Worm (Caenorhabditis elegans): Measurements from ENCODE around the gene C36B7.4.

C36B7.4 gene

ce11 chrX:7068400-7068799 lies 17.4 kb downstream of the C36B7.4 start, which contains the start of gene pdi-6:
pdi-6 (minus strand) TSS chrX:7068563.
- TF ChIP-seq unc-62 (GFP tag; optimal IDR thresholded peaks at IDR 0.05) = no peak

DNA sequence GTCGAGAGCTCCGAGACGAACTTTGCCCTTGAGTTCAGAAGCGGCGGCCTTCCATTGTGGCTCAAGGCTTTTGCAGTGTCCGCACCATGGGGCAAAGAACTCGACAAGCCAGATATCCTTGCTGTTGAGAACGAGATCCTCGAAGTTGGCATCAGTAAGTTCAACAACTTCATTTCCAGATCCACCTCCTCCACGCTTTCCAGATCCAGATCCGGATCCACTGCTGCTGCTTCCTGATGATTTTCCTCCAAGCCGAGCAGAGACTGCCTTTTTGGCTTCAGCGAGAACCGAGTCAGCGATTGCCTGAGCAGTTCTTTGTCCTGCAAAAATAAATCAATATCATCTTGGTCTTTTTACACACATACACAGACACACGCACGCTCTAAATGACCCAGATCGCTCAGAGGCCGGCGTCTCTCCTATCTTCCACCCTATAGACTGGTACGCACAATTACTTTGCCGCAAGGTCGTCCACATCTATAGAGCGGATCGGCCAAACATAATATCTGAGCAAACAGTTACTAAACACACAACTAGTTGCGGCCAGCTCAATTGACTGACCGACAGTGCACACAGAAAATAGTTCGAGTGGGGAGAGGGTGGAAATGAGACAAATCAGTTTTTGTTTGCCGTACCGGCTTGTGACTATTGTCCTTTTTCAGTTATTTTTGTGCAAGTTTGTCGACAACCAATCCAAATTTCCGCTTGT lies 18.4 kb downstream of the C36B7.4 start:
- TF ChIP-seq unc-62 (GFP tag; optimal IDR thresholded peaks at IDR 0.05) = no peak

DNA sequence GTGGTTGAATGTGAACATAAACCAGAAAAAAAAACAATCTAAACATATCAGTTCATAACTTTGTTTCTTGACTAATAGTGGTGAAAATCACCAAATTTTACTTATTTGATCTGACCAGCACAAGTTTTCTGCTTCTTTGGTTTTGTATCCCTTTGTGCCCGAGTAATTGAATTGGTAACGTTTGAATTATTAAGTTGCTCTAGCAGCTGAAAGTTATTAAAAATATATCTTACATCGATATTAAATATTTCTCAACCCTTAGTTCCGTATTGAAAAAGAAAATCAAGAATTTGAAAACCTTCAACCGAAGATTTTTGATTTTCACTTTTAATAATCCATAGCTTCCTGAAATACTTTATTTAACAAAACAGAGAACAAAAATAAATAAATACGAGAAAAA lies 19.8 kb downstream of the C36B7.4 start:
- no peak for TF ChIP-seq unc-62 (GFP tag; optimal IDR thresholded peaks at IDR 0.05)

DNA sequence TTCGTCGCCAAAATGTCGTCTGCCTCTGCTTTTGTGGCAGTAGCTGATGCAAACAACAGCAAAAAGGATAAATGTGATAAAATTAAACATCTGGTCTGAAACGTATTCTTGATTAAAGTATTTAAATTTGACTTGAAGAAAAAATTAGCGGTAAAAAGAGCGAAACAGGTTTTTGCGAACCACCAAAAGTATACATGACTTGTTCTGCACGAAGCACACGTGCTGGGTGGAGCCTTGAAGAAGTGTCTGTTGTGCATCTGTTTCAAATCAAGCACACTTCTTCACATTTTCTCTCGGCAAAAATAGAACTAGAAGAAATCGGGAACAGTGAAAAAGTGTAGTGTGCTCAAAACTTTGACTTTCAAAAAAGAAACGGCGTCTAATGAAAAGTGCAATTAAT lies 22.6 kb downstream of the C36B7.4 start, which contains the start of gene B0403.3:
Gene B0403.3, minus strand, starts transcription at position 101 of the 400 bp plus-strand sequence.
- TF ChIP-seq unc-62 (GFP tag; optimal IDR thresholded peaks at IDR 0.05) = no peak

DNA sequence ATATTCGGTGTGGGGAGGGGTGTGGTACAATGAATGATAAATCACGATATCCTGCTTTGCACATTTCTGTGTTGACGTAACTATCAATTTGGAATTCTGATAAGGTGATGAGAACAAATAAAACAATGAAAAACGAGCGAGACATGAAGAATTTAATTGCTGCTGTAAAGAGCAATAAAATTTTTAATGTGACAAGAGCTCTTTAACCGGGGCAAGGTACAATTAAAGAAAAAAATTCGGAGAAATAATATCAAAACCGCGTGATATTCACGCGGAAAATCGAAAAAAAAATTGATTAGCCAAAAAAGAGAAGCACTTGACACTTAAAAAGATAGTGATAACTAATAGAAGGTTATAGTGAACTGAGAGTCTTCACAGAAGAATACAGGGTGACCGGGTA lies 24.5 kb downstream of the C36B7.4 start:
- no peak for TF ChIP-seq unc-62 (GFP tag; optimal IDR thresholded peaks at IDR 0.05)

- no peak for TF ChIP-seq unc-62 (GFP tag; optimal IDR thresholded peaks at IDR 0.05)
Measured at ce11 chrX:7057357-7057756, 28.5 kb downstream of the C36B7.4 start, which contains the start of gene B0403.5. B0403.5 (plus strand) TSS chrX:7057724.

DNA sequence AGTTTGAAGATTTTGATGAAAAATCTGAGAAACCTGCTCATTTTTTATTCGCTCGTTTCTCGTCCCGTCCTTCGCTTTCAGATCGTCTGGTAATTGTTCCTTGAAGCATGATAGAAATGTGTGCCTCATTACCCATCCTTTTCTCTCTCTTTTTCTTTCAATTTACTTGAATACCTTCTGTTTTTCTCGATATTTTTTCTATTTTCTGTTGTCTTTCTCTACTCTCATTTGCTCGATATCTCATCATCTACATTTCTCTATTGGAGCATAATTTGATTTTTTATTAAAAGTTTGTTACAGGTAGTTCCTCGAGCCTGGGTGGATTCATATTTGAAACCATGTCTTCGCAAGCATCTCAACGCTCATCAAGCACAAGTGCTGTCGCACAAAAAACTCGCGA lies 35.5 kb downstream of the C36B7.4 start, which contains the start of gene ubc-17:
Gene ubc-17, plus strand, starts transcription at position 301 of the 400 bp plus-strand sequence.
- no peak for TF ChIP-seq unc-62 (GFP tag; optimal IDR thresholded peaks at IDR 0.05)

ce11 chrX:7040760-7041159 lies 45.1 kb downstream of the C36B7.4 start:
- TF ChIP-seq unc-62 (GFP tag; optimal IDR thresholded peaks at IDR 0.05) = no peak

- no peak for TF ChIP-seq unc-62 (GFP tag; optimal IDR thresholded peaks at IDR 0.05)
Measured at ce11 chrX:7037998-7038397, 47.8 kb downstream of the C36B7.4 start.

ce11 chrX:7035937-7036336 lies 49.9 kb downstream of the C36B7.4 start, which contains the start of gene cest-19:
cest-19 (minus strand) TSS chrX:7036037.
- no peak for TF ChIP-seq unc-62 (GFP tag; optimal IDR thresholded peaks at IDR 0.05)

- no peak for TF ChIP-seq unc-62 (GFP tag; optimal IDR thresholded peaks at IDR 0.05)
Measured at ce11 chrX:7033716-7034270, 52.0 kb downstream of the C36B7.4 start.

Data from whole organism, dauer.